Fruit fly (Drosophila melanogaster) whole organism, prepupa: ENCODE measurements around the gene CG43732.

ENCODE experiments used
- CG3919 ChIP-seq: fragments of 200-800 bp; sonication (Bioruptor generic); optimal IDR thresholded peaks from 3 replicates; lab custom pipeline; 2016; ENCODE audit warnings: missing biosample characterization, missing genetic modification characterization
- CG4318 ChIP-seq: fragments of 200-800 bp; sonication (Bioruptor generic); optimal IDR thresholded peaks from 3 replicates; lab custom pipeline; 2017; ENCODE audit warnings: missing biosample characterization, mild to moderate bottlenecking, missing genetic modification characterization
- CG6792 ChIP-seq: fragments of 200-800 bp; sonication (Bioruptor generic); optimal IDR thresholded peaks from 3 replicates; lab custom pipeline; 2016; ENCODE audit warnings: missing biosample characterization, missing genetic modification characterization
- Hr38 ChIP-seq: sonication (Bioruptor generic); optimal IDR thresholded peaks from 2 replicates; lab custom pipeline; 2016; ENCODE audit warnings: missing biosample characterization, missing genetic modification characterization
- acj6 ChIP-seq: fragments of 200-800 bp; sonication (Bioruptor generic); optimal IDR thresholded peaks from 3 replicates; lab custom pipeline; 2016; ENCODE audit warnings: missing biosample characterization, missing genetic modification characterization

- no peak for TF ChIP-seq acj6 (GFP tag; lab: Kevin White, UChicago)
- TF ChIP-seq CG4318: no peak
- no peak for TF ChIP-seq Hr38 (GFP tag; lab: Kevin White, UChicago)
- TF ChIP-seq CG6792 (GFP tag; lab: Kevin White, UChicago): no peak
- TF ChIP-seq CG3919 (GFP tag; lab: Kevin White, UChicago): no peak
These were observed 39.1 kb upstream of the CG43732 start for dm6 chr3R:18910923-18911322.
